Worm (Caenorhabditis elegans) whole organism, mixed stage, embryonic: Measurements from ENCODE around the gene F35H10.3.

ENCODE experiments used
- elt-1 ChIP-seq: sonication (generic microtip); optimal IDR thresholded peaks from 2 replicates; lab custom pipeline; 2017; ENCODE audit warnings: missing genetic modification characterization, mild to moderate bottlenecking, missing compliant biosample characterization, antibody characterized with exemption, moderate library complexity, borderline replicate concordance; ENCODE audit not compliant: insufficient read depth
- lsy-2 ChIP-seq: fragments of 150-350 bp; optimal IDR thresholded peaks from 2 replicates; lab custom pipeline; 2014; ENCODE audit warnings: missing biosample characterization, missing genetic modification characterization
- nhr-2 ChIP-seq: fragments of 150-350 bp; optimal IDR thresholded peaks from 2 replicates; lab custom pipeline; 2014; ENCODE audit warnings: missing biosample characterization, missing genetic modification characterization
- nhr-76 ChIP-seq: sonication (generic microtip); optimal IDR thresholded peaks from 2 replicates; lab custom pipeline; 2017; ENCODE audit warnings: missing biosample characterization, missing genetic modification characterization
- pha-4 ChIP-seq: fragments of 150-350 bp; optimal IDR thresholded peaks from 2 replicates; lab custom pipeline; 2018; ENCODE audit warnings: missing biosample characterization, missing genetic modification reagents, missing genetic modification characterization
- snpc-4 ChIP-seq: fragments of 150-350 bp; optimal IDR thresholded peaks from 2 replicates; lab custom pipeline; 2014; ENCODE audit warnings: missing biosample characterization, missing genetic modification characterization
- unc-39 ChIP-seq: fragments of 150-350 bp; optimal IDR thresholded peaks from 2 replicates; lab custom pipeline; 2014; ENCODE audit warnings: missing biosample characterization, missing genetic modification characterization
- unc-62 ChIP-seq: fragments of 150-350 bp; optimal IDR thresholded peaks from 2 replicates; lab custom pipeline; 2014; ENCODE audit warnings: missing biosample characterization, missing genetic modification reagents, missing genetic modification characterization

ce11 chrIV:8347051-8347450, 21.3 kb downstream of the F35H10.3 start, which contains the start of the genes F17E9.18 and F17E9.15:
- TF ChIP-seq elt-1 (no peak), unc-62 (no peak), nhr-2 (tag; lab: Kevin White, UChicago) (no peak), unc-39 (tag; lab: Kevin White, UChicago) (no peak), lsy-2 (tag; lab: Kevin White, UChicago) (no peak), pha-4 (tag; lab: Kevin White, UChicago) (no peak), nhr-76 (no peak), snpc-4 (tag; lab: Kevin White, UChicago) (no peak)
